Worm (Caenorhabditis elegans): ENCODE data around the gene F56C3.4.

F56C3.4 gene

ce11 chrX:1322997-1323396 lies 37.5 kb downstream of the F56C3.4 start (continued):
- peak; percentile 54 for TF ChIP-seq rcor-1 (GFP tag; IDR thresholded peaks at IDR 0.05)
- TF ChIP-seq F55B11.4 (tag; optimal IDR thresholded peaks at IDR 0.05; ENCODE audit: borderline replicate concordance, insufficient read depth) = no peak
- TF ChIP-seq attf-5 (GFP tag; optimal IDR thresholded peaks at IDR 0.05) = peak; percentile 16
- no peak for TF ChIP-seq lin-54 (GFP tag; optimal IDR thresholded peaks at IDR 0.05)
- TF ChIP-seq madf-3 (GFP tag; IDR thresholded peaks at IDR 0.05) = 0 out of 2 replicates have a peak, but pooled peaks have one; percentile 25
- TF ChIP-seq nhr-80 (tag; optimal IDR thresholded peaks at IDR 0.05) = peak; percentile 51
- peak; percentile 85 for TF ChIP-seq K11D2.4 (GFP tag; IDR thresholded peaks at IDR 0.05)
- TF ChIP-seq B0336.3 (GFP tag; IDR thresholded peaks at IDR 0.05) = peak; percentile 60
- TF ChIP-seq B0035.1 (tag; optimal IDR thresholded peaks at IDR 0.05) = no peak
- TF ChIP-seq hlh-12 (tag; optimal IDR thresholded peaks at IDR 0.05) = no peak
- TF ChIP-seq snpc-4 (GFP tag; optimal IDR thresholded peaks at IDR 0.05) = no peak
- peak in 2 of 4 experiments; percentile 8 to 32 for TF ChIP-seq snpc-4 (tag; optimal IDR thresholded peaks at IDR 0.05)
- no peak for TF ChIP-seq efl-1 (GFP tag; optimal IDR thresholded peaks at IDR 0.05)
- 0 out of 2 replicates have a peak, but pooled peaks have one; percentile 10 for TF ChIP-seq egl-44 (GFP tag; IDR thresholded peaks at IDR 0.05)
- TF ChIP-seq ceh-58 (GFP tag; IDR thresholded peaks at IDR 0.05) = no peak
- no peak for TF ChIP-seq sea-2 (GFP tag; IDR thresholded peaks at IDR 0.05)
- peak; percentile 91 for TF ChIP-seq ceh-27 (GFP tag; optimal IDR thresholded peaks at IDR 0.05)
- TF ChIP-seq aptf-3 (GFP tag; IDR thresholded peaks at IDR 0.05) = 0 out of 2 replicates have a peak, but pooled peaks have one; percentile 39
- no peak for TF ChIP-seq ztf-28 (GFP tag; IDR thresholded peaks at IDR 0.05)
- peak; percentile 87 for TF ChIP-seq dox-1 (GFP tag; IDR thresholded peaks at IDR 0.05)
- no peak for TF ChIP-seq lsl-1 (GFP tag; optimal IDR thresholded peaks at IDR 0.05)
- no peak for TF ChIP-seq tbx-9 (tag; optimal IDR thresholded peaks at IDR 0.05; ENCODE audit: borderline replicate concordance)
- TF ChIP-seq lin-35 (GFP tag; optimal IDR thresholded peaks at IDR 0.05) = peak in 1 of 3 experiments; percentile 83
- TF ChIP-seq hrde-1 (tag; optimal IDR thresholded peaks at IDR 0.05; ENCODE audit: borderline replicate concordance) = no peak
- peak; percentile 22 for TF ChIP-seq madf-10 (tag; optimal IDR thresholded peaks at IDR 0.05)
- TF ChIP-seq tbp1 (GFP tag; optimal IDR thresholded peaks at IDR 0.05) = peak; percentile 62
- TF ChIP-seq aptf-2 (GFP tag; conservative IDR thresholded peaks at IDR 0.05) = no peak
- no peak for TF ChIP-seq nhr-120 (GFP tag; IDR thresholded peaks at IDR 0.05)
- TF ChIP-seq pha-4 (tag; optimal IDR thresholded peaks at IDR 0.05) = no peak
- TF ChIP-seq atf-7 (tag; optimal IDR thresholded peaks at IDR 0.05) = peak; percentile 19
- peak; percentile 61 for TF ChIP-seq tlf-1 (GFP tag; optimal IDR thresholded peaks at IDR 0.05)
- no peak for TF ChIP-seq let-526 (GFP tag; IDR thresholded peaks at IDR 0.05)
- no peak for TF ChIP-seq nhr-27 (tag; optimal IDR thresholded peaks at IDR 0.05)
- no peak for TF ChIP-seq unc-130 (GFP tag; optimal IDR thresholded peaks at IDR 0.05)
- TF ChIP-seq repo-1 (tag; optimal IDR thresholded peaks at IDR 0.05) = peak; percentile 59
- no peak for TF ChIP-seq F33H1.4 (GFP tag; IDR thresholded peaks at IDR 0.05)

- TF ChIP-seq chd-7 (tag; optimal IDR thresholded peaks at IDR 0.05) = no peak
Observed at ce11 chrX:1321044-1321443, 39.5 kb downstream of the F56C3.4 start, which contains the start of gene pdk-1. TSS of gene pdk-1 (plus strand) at chrX:1321344.

ce11 chrX:1319708-1320107 lies 40.8 kb downstream of the F56C3.4 start:
- TF ChIP-seq C17E4.6 (GFP tag; IDR thresholded peaks at IDR 0.05) (no peak), egrh-3 (GFP tag; IDR thresholded peaks at IDR 0.05) (peak; percentile 94), dox-1 (GFP tag; IDR thresholded peaks at IDR 0.05) (peak; percentile 85), ztf-26 (tag; optimal IDR thresholded peaks at IDR 0.05) (peak; percentile 13), hmg-1.2 (GFP tag; IDR thresholded peaks at IDR 0.05) (peak; percentile 81; the same call in 1 of the 2 replicates), Y56A3A.18 (GFP tag; IDR thresholded peaks at IDR 0.05) (peak; percentile 22; the same call in 1 of the 2 replicates), K11D2.4 (GFP tag; IDR thresholded peaks at IDR 0.05) (no peak), K12H6.12 (tag; optimal IDR thresholded peaks at IDR 0.05) (peak; percentile 69), lin-54 (GFP tag; optimal IDR thresholded peaks at IDR 0.05) (peak; percentile 29), F57A8.1 (GFP tag; optimal IDR thresholded peaks at IDR 0.05) (peak; percentile 48), ceh-100 (GFP tag; IDR thresholded peaks at IDR 0.05) (no peak), tbp1 (GFP tag; optimal IDR thresholded peaks at IDR 0.05) (no peak), ceh-27 (GFP tag; optimal IDR thresholded peaks at IDR 0.05) (peak; percentile 58), bed-2 (GFP tag; IDR thresholded peaks at IDR 0.05) (no peak), B0336.3 (GFP tag; IDR thresholded peaks at IDR 0.05) (peak; percentile 88), egl-44 (GFP tag; IDR thresholded peaks at IDR 0.05) (peak; percentile 72; the same call in 1 of the 2 replicates), lin-26 (GFP tag; IDR thresholded peaks at IDR 0.05) (0 out of 2 replicates have a peak, but pooled peaks have one; percentile 10)

All from whole organism, young adult.